Fruit fly (Drosophila melanogaster): ENCODE measurements around the gene mmm.

DNA sequence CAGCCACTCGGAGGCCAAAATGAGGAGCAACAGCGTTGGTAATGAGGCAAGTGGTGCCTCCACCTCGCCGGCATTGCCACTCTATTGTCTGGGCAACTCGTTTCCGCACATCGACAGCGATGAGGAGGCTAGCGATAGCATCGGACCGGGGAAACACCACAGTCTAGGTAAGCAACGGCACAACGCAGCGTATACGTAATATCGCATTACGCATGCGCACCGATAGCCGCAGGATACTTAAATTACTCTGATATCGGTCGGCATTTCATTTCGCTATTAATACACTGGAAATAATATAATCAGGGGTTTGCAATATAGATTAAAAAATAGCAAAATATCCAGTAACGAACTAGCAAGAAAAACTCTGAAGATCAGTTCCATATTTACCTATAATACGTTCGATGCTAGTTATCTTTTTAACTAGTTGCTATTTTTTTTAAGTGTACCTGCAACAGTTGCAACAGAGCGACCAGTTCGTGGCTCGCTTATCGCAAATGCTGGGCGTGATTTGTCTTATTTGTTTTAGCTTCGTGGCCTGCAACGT is 34.3 kb downstream of the mmm start:
- TF ChIP-seq pan (optimal IDR thresholded peaks at IDR 0.05) (no peak), CG9705 (GFP tag; optimal IDR thresholded peaks at IDR 0.05) (no peak), sv (GFP tag; optimal IDR thresholded peaks at IDR 0.05) (no peak), Myc (optimal IDR thresholded peaks at IDR 0.05) (no peak), jim (GFP tag; optimal IDR thresholded peaks at IDR 0.05) (no peak)

All from whole organism, wandering third instar larva.